Fruit fly (Drosophila melanogaster) whole organism, embryonic: ENCODE results near the gene SNRPG.

Experiments
- Aef1 ChIP-seq: fragments of 200-800 bp; sonication (Bioruptor generic); IDR thresholded peaks from 3 replicates; pipeline ENCODE4 v1.3.6; 2022; ENCODE audit warnings: missing biosample characterization, missing genetic modification characterization
- Bgb ChIP-seq: fragments of 200-800 bp; sonication (Bioruptor generic); IDR thresholded peaks from 2 replicates; pipeline ENCODE4 v1.3.6; 2022; ENCODE audit warnings: missing biosample characterization, missing genetic modification characterization; ENCODE audit not compliant: partially characterized antibody
- Blimp-1 ChIP-seq: fragments of 200-800 bp; sonication (Bioruptor generic); optimal IDR thresholded peaks from 3 replicates; lab custom pipeline; 2018; ENCODE audit warnings: missing biosample characterization, missing genetic modification characterization, mild to moderate bottlenecking, moderate library complexity, missing genetic modification reagents
- CG10543 ChIP-seq: fragments of 200-800 bp; sonication (Bioruptor generic); optimal IDR thresholded peaks from 3 replicates; lab custom pipeline; 2017; ENCODE audit warnings: missing biosample characterization, mild to moderate bottlenecking, missing genetic modification characterization, moderate library complexity
- CG12659 ChIP-seq: fragments of 200-800 bp; sonication (Bioruptor generic); optimal IDR thresholded peaks from 3 replicates; lab custom pipeline; 2017; ENCODE audit warnings: mild to moderate bottlenecking, missing biosample characterization, missing genetic modification reagents, missing genetic modification characterization
- CG12744 ChIP-seq: fragments of 200-800 bp; sonication (Bioruptor generic); optimal IDR thresholded peaks from 2 replicates; lab custom pipeline; 2016; ENCODE audit warnings: missing biosample characterization, missing genetic modification characterization
- CG12769 ChIP-seq: fragments of 200-800 bp; sonication (Bioruptor generic); optimal IDR thresholded peaks from 2 replicates; lab custom pipeline; 2019; ENCODE audit warnings: missing biosample characterization, mild to moderate bottlenecking, missing genetic modification characterization, moderate library complexity
- CG13894 ChIP-seq: fragments of 200-800 bp; sonication (Bioruptor generic); optimal IDR thresholded peaks from 3 replicates; lab custom pipeline; 2018; ENCODE audit warnings: missing biosample characterization, mild to moderate bottlenecking, missing genetic modification characterization, moderate library complexity
- CG14667 ChIP-seq: fragments of 200-800 bp; sonication (Bioruptor generic); IDR thresholded peaks from 2 replicates; pipeline ENCODE4 v1.3.6; 2022; ENCODE audit warnings: missing biosample characterization, missing genetic modification characterization
- CG15514 ChIP-seq: fragments of 200-800 bp; sonication (Bioruptor generic); optimal IDR thresholded peaks from 3 replicates; lab custom pipeline; 2017; ENCODE audit warnings: missing biosample characterization, missing genetic modification characterization, mild to moderate bottlenecking, moderate library complexity, missing genetic modification reagents
- CG1602 ChIP-seq: fragments of 200-800 bp; sonication (Bioruptor generic); optimal IDR thresholded peaks from 3 replicates; lab custom pipeline; 2016; ENCODE audit warnings: missing biosample characterization, missing genetic modification characterization
- CG17186 ChIP-seq: fragments of 200-800 bp; sonication (Bioruptor generic); optimal IDR thresholded peaks from 3 replicates; lab custom pipeline; 2017; ENCODE audit warnings: missing biosample characterization, missing genetic modification reagents, missing genetic modification characterization
- CG6175 ChIP-seq: fragments of 200-800 bp; sonication (Bioruptor generic); IDR thresholded peaks from 3 replicates; pipeline ENCODE4 v1.3.6; 2022; ENCODE audit warnings: missing biosample characterization, missing genetic modification characterization
- CG7745 ChIP-seq: fragments of 200-800 bp; sonication (Bioruptor generic); optimal IDR thresholded peaks from 2 replicates; lab custom pipeline; 2018; ENCODE audit warnings: missing biosample characterization, mild to moderate bottlenecking, missing genetic modification characterization, moderate library complexity
- CG8478 ChIP-seq: fragments of >200 bp; optimal IDR thresholded peaks from 2 replicates; lab custom pipeline; 2018
- CG9215 ChIP-seq: fragments of 200-800 bp; sonication (Bioruptor generic); IDR thresholded peaks from 2 replicates; pipeline ENCODE4 v1.3.6; 2022; ENCODE audit warnings: missing biosample characterization, missing genetic modification characterization
- CG9932 ChIP-seq: fragments of 200-800 bp; sonication (Bioruptor generic); IDR thresholded peaks from 2 replicates; pipeline ENCODE4 v1.3.6; 2022; ENCODE audit warnings: missing biosample characterization, missing genetic modification characterization
- Dad ChIP-seq: fragments of 200-800 bp; sonication (Bioruptor generic); optimal IDR thresholded peaks from 3 replicates; lab custom pipeline; 2016; ENCODE audit warnings: missing biosample characterization, missing genetic modification characterization
- Dbx ChIP-seq: fragments of 200-800 bp; sonication (Bioruptor generic); IDR thresholded peaks from 3 replicates; pipeline ENCODE4 v1.3.6; 2022; ENCODE audit warnings: missing biosample characterization, missing genetic modification characterization
- Dll ChIP-seq: fragments of 200-800 bp; sonication (Bioruptor generic); IDR thresholded peaks from 4 replicates; pipeline ENCODE4 v1.3.6; 2022; ENCODE audit warnings: missing biosample characterization, missing genetic modification characterization; ENCODE audit not compliant: partially characterized antibody
- Drgx ChIP-seq: fragments of 200-800 bp; sonication (Bioruptor generic); IDR thresholded peaks from 2 replicates; pipeline ENCODE4 v1.3.6; 2022; ENCODE audit warnings: missing biosample characterization, missing genetic modification characterization
- Gsc ChIP-seq: fragments of 200-800 bp; sonication (Bioruptor generic); IDR thresholded peaks from 2 replicates; pipeline ENCODE4 v1.3.6; 2022; ENCODE audit warnings: missing biosample characterization, missing genetic modification characterization
- HmgD ChIP-seq: fragments of 200-800 bp; sonication (Bioruptor generic); optimal IDR thresholded peaks from 3 replicates; lab custom pipeline; 2016; ENCODE audit warnings: missing biosample characterization, missing genetic modification characterization
- MBD-R2 ChIP-seq: fragments of 200-800 bp; sonication (Bioruptor generic); IDR thresholded peaks from 2 replicates; pipeline ENCODE4 v1.3.6; 2022; ENCODE audit warnings: missing biosample characterization, missing genetic modification characterization
- Med ChIP-seq: fragments of 200-800 bp; sonication (Bioruptor generic); peaks from one replicate; lab custom pipeline; 2016; ENCODE audit warnings: missing biosample characterization, missing genetic modification characterization, mild to moderate bottlenecking, inconsistent platforms, moderate library complexity
- Opbp ChIP-seq: fragments of 200-800 bp; sonication (Bioruptor generic); IDR thresholded peaks from 3 replicates; pipeline ENCODE4 v1.3.6; 2022; ENCODE audit warnings: missing biosample characterization, missing genetic modification characterization; ENCODE audit not compliant: partially characterized antibody
- Pdp1 ChIP-seq, 2 experiments: fragments of 200-800 bp; sonication (Bioruptor generic); optimal IDR thresholded peaks; 3 replicates each; lab custom pipeline; 2016; ENCODE audit warnings: missing biosample characterization in 2 of 2, missing genetic modification characterization in 2 of 2, mild to moderate bottlenecking in 1 of 2, moderate library complexity in 1 of 2
- Poxn ChIP-seq: fragments of 200-800 bp; sonication (Bioruptor generic); IDR thresholded peaks from 2 replicates; pipeline ENCODE4 v1.3.6; 2022; ENCODE audit warnings: missing biosample characterization, missing genetic modification characterization
- YL-1 ChIP-seq: fragments of 200-800 bp; sonication (Bioruptor generic); optimal IDR thresholded peaks from 3 replicates; lab custom pipeline; 2017; ENCODE audit warnings: missing biosample characterization, mild to moderate bottlenecking, missing genetic modification characterization
- abd-A ChIP-seq: fragments of 200-800 bp; sonication (Bioruptor generic); optimal IDR thresholded peaks from 3 replicates; lab custom pipeline; 2019; ENCODE audit warnings: missing biosample characterization, mild to moderate bottlenecking, missing genetic modification characterization, moderate library complexity
- al ChIP-seq: fragments of 200-800 bp; sonication (Bioruptor generic); IDR thresholded peaks from 2 replicates; pipeline ENCODE4 v1.3.6; 2022; ENCODE audit warnings: missing biosample characterization, missing genetic modification characterization
- bbx ChIP-seq: fragments of 200-800 bp; sonication (Bioruptor generic); IDR thresholded peaks from 2 replicates; pipeline ENCODE4 v1.3.6; 2022; ENCODE audit warnings: missing biosample characterization, missing genetic modification characterization; ENCODE audit not compliant: partially characterized antibody
- btn ChIP-seq: fragments of 200-800 bp; sonication (Bioruptor generic); optimal IDR thresholded peaks from 2 replicates; lab custom pipeline; 2016; ENCODE audit warnings: missing biosample characterization, missing genetic modification characterization
- chinmo ChIP-seq: fragments of 200-800 bp; sonication (Bioruptor generic); IDR thresholded peaks from 4 replicates; pipeline ENCODE4 v1.3.6; 2022; ENCODE audit warnings: missing biosample characterization, missing genetic modification characterization; ENCODE audit not compliant: partially characterized antibody
- crol ChIP-seq: fragments of 200-800 bp; sonication (Bioruptor generic); IDR thresholded peaks from 2 replicates; pipeline ENCODE4 v1.3.6; 2022; ENCODE audit warnings: missing biosample characterization, missing genetic modification characterization
- cwo ChIP-seq: fragments of 200-800 bp; sonication (Bioruptor generic); optimal IDR thresholded peaks from 3 replicates; lab custom pipeline; 2017; ENCODE audit warnings: missing biosample characterization, missing genetic modification characterization, mild to moderate bottlenecking, moderate library complexity, missing genetic modification reagents
- dm ChIP-seq: fragments of 200-800 bp; sonication (Bioruptor generic); optimal IDR thresholded peaks from 3 replicates; lab custom pipeline; 2016; ENCODE audit warnings: missing biosample characterization, missing genetic modification characterization
- esg ChIP-seq: fragments of 200-800 bp; sonication (Bioruptor generic); conservative IDR thresholded peaks from 2 replicates; pipeline ENCODE4 v1.3.6; 2022; ENCODE audit warnings: missing biosample characterization, missing genetic modification characterization
- eve ChIP-seq, 2 experiments: fragments of >200 bp; optimal IDR thresholded peaks; 2 replicates each; lab custom pipeline; 2017; ENCODE audit warnings: missing biosample characterization in 2 of 2, missing genetic modification characterization in 2 of 2
- gce ChIP-seq: fragments of 200-800 bp; sonication (Bioruptor generic); IDR thresholded peaks from 3 replicates; pipeline ENCODE4 v1.3.6; 2022; ENCODE audit warnings: missing biosample characterization, missing genetic modification characterization
- grau ChIP-seq: fragments of 200-800 bp; optimal IDR thresholded peaks from 3 replicates; lab custom pipeline; 2019; ENCODE audit warnings: missing biosample characterization, mild to moderate bottlenecking, missing genetic modification characterization, moderate library complexity
- jing ChIP-seq: fragments of 200-800 bp; sonication (Bioruptor generic); optimal IDR thresholded peaks from 2 replicates; lab custom pipeline; 2018; ENCODE audit warnings: missing biosample characterization, mild to moderate bottlenecking, missing genetic modification characterization
- kni ChIP-seq: fragments of 200-800 bp; sonication (Bioruptor generic); optimal IDR thresholded peaks from 3 replicates; lab custom pipeline; 2017; ENCODE audit warnings: mild to moderate bottlenecking, missing biosample characterization, missing genetic modification reagents, missing genetic modification characterization
- nom ChIP-seq: fragments of 200-800 bp; sonication (Bioruptor generic); optimal IDR thresholded peaks from 2 replicates; lab custom pipeline; 2017; ENCODE audit warnings: missing biosample characterization, missing genetic modification characterization, mild to moderate bottlenecking, moderate library complexity, missing genetic modification reagents
- otp ChIP-seq: fragments of 200-800 bp; sonication (Bioruptor generic); IDR thresholded peaks from 3 replicates; pipeline ENCODE4, ENCODE4 v1.3.6; 2022; ENCODE audit warnings: missing biosample characterization, missing genetic modification characterization
- psq ChIP-seq: fragments of 200-800 bp; sonication (Bioruptor generic); optimal IDR thresholded peaks from 2 replicates; lab custom pipeline; 2017; ENCODE audit warnings: missing biosample characterization, missing genetic modification characterization
- ro ChIP-seq: fragments of 200-800 bp; sonication (Bioruptor generic); IDR thresholded peaks from 2 replicates; pipeline ENCODE4 v1.3.6; 2022; ENCODE audit warnings: missing biosample characterization, missing genetic modification characterization
- sens ChIP-seq: fragments of 200-800 bp; sonication (Bioruptor generic); peaks from one replicate; lab custom pipeline; 2016; ENCODE audit warnings: missing biosample characterization, missing genetic modification characterization
- seq ChIP-seq: fragments of 200-800 bp; sonication (Bioruptor generic); IDR thresholded peaks from 2 replicates; pipeline ENCODE4 v1.3.6; 2022; ENCODE audit warnings: missing biosample characterization, missing genetic modification characterization
- stwl ChIP-seq: fragments of 200-800 bp; sonication (Bioruptor generic); optimal IDR thresholded peaks from 3 replicates; lab custom pipeline; 2018; ENCODE audit warnings: missing biosample characterization, mild to moderate bottlenecking, missing genetic modification characterization, moderate library complexity
- unc-4 ChIP-seq: fragments of 200-800 bp; sonication (Bioruptor generic); IDR thresholded peaks from 2 replicates; pipeline ENCODE4 v1.3.6; 2022; ENCODE audit warnings: missing biosample characterization, missing genetic modification characterization; ENCODE audit not compliant: partially characterized antibody
- vfl ChIP-seq: fragments of 200-800 bp; sonication (Bioruptor generic); optimal IDR thresholded peaks from 2 replicates; lab custom pipeline; 2016; ENCODE audit warnings: missing biosample characterization, missing genetic modification characterization

SNRPG gene

DNA sequence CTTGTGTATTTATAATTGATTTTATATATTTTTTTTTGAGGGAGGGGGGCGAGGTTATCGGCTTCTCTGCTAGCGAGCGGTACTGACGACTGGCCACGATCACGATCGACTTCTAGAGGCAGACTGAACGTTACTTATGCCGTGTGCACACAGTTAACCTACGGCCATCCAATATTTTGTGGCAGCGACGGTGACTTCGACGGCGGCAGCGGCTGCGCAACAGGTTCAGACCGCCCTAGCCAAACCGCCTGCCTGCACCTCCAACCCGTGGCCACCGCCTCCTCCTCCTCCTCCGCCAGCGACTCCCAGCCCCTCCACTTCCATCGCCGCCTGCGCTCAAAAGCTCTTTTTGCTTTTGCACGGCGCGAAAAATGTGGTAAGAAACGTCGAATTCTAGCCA is 18.8 kb downstream of the SNRPG start, which contains the start of gene CG9782 (continued):
- TF ChIP-seq Bgb (0 out of 2 replicates have a peak, but pooled peaks have one; percentile 36), seq (GFP tag; lab: Robert Waterston, UW) (no peak), grau (tag; lab: Kevin White, UChicago) (no peak), ro (no peak), Aef1 (no peak), Dad (GFP tag; lab: Kevin White, UChicago) (no peak), MBD-R2 (0 out of 2 replicates have a peak, but pooled peaks have one; percentile 10), al (GFP tag; lab: Robert Waterston, UW) (no peak), CG13894 (tag; lab: Kevin White, UChicago) (peak; percentile 44), crol (GFP tag; lab: Robert Waterston, UW) (peak; percentile 84), jing (no peak), chinmo (GFP tag; lab: Robert Waterston, UW) (peak; percentile 92), stwl (tag; lab: Kevin White, UChicago) (no peak), Drgx (GFP tag; lab: Robert Waterston, UW) (no peak), btn (GFP tag; lab: Kevin White, UChicago) (no peak), gce (GFP tag; lab: Robert Waterston, UW) (no peak), CG10543 (GFP tag; lab: Kevin White, UChicago) (no peak), CG12769 (tag; lab: Kevin White, UChicago) (peak; percentile 80), abd-A (tag; lab: Kevin White, UChicago) (peak; percentile 19), Opbp (GFP tag; lab: Robert Waterston, UW) (peak; percentile 47; the same call in 1 of the 3 replicates), YL-1 (no peak), bbx (peak; percentile 17; the same call in 1 of the 2 replicates), CG6175 (peak; percentile 91), Dbx (GFP tag; lab: Robert Waterston, UW) (0 out of 3 replicates have a peak, but pooled peaks have one; percentile 16), unc-4 (0 out of 2 replicates have a peak, but pooled peaks have one; percentile 16), cwo (GFP tag; lab: Kevin White, UChicago) (peak; percentile 0), CG9932 (GFP tag; lab: Robert Waterston, UW) (0 out of 2 replicates have a peak, but pooled peaks have one; percentile 19), eve (GFP tag; optimal IDR thresholded peaks at IDR 0.05; lab: Kevin White, UChicago) (no peak), CG14667 (GFP tag; lab: Robert Waterston, UW) (no peak), CG12744 (no peak), CG7745 (no peak), Med (GFP tag; lab: Kevin White, UChicago) (peak; percentile 13)

DNA sequence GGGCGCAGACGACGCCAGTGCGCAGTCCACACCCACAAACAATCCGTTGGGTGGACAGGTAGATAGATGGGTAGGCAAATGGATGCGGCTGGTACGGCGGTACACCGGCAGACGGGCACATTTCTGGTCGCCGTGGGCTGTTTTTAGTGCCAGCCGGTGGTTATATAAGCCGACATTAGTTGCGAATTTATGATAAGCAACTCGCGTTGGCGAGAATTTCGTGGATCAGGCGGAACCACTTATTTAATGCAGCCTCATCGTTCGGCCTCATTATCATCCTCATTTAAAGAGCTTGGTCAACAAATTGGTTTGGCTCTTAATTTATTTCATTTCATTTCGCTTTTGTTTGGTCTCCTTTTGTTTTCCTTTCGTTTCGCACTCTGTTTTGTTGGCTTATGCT is 21.5 kb downstream of the SNRPG start:
- TF ChIP-seq CG17186 (no peak), Blimp-1 (peak; percentile 5), Dll (no peak), dm (GFP tag; lab: Kevin White, UChicago) (no peak), chinmo (GFP tag; lab: Robert Waterston, UW) (0 out of 4 replicates have a peak, but pooled peaks have one; percentile 51), Poxn (no peak), CG9215 (no peak), nom (peak; percentile 48), CG1602 (GFP tag; lab: Kevin White, UChicago) (no peak), esg (no peak), Pdp1 (GFP tag; optimal IDR thresholded peaks at IDR 0.05; lab: Kevin White, UChicago) (peak in 1 of 2 experiments; percentile 53), Gsc (no peak), kni (no peak), vfl (GFP tag; lab: Kevin White, UChicago) (no peak), HmgD (GFP tag; lab: Kevin White, UChicago) (no peak), CG12659 (GFP tag; lab: Kevin White, UChicago) (no peak), sens (GFP tag; lab: Kevin White, UChicago) (no peak), Dad (GFP tag; lab: Kevin White, UChicago) (no peak), psq (no peak), CG15514 (GFP tag; lab: Kevin White, UChicago) (no peak), otp (GFP tag; lab: Robert Waterston, UW) (no peak), CG8478 (lab: Kevin White, UChicago) (no peak)
